Fruit fly (Drosophila melanogaster): ENCODE data around the gene aust.

aust gene

dm6 chr2L:9224364-9225019 lies 26.4 kb downstream of the aust start (continued):
- peak; percentile 2 for TF ChIP-seq CG2712 (tag; optimal IDR thresholded peaks at IDR 0.05)
- no peak for TF ChIP-seq CG9797 (GFP tag; optimal IDR thresholded peaks at IDR 0.05)
- no peak for TF ChIP-seq CG18764 (GFP tag; optimal IDR thresholded peaks at IDR 0.05)
- peak; percentile 70; the same call in 2 of the 3 replicates for TF ChIP-seq H15 (GFP tag; IDR thresholded peaks at IDR 0.05)
- no peak for TF ChIP-seq eve (GFP tag; optimal IDR thresholded peaks at IDR 0.05)
- peak; percentile 42 for TF ChIP-seq gem (tag; optimal IDR thresholded peaks at IDR 0.05)
- peak; percentile 71 for TF ChIP-seq Drgx (GFP tag; IDR thresholded peaks at IDR 0.05)
- TF ChIP-seq bigmax (GFP tag; optimal IDR thresholded peaks at IDR 0.05): no peak
- TF ChIP-seq CG17829 (tag; optimal IDR thresholded peaks at IDR 0.05): no peak
- TF ChIP-seq bbx (GFP tag; IDR thresholded peaks at IDR 0.05; ENCODE audit: partially characterized antibody): no peak
- peak; percentile 16 for TF ChIP-seq Abd-B (GFP tag; optimal IDR thresholded peaks at IDR 0.05)
- TF ChIP-seq aop (GFP tag; IDR thresholded peaks at IDR 0.05): peak; percentile 47; the same call in 1 of the 2 replicates
- peak; percentile 66 for TF ChIP-seq lab (GFP tag; optimal IDR thresholded peaks at IDR 0.05)
- TF ChIP-seq esg (GFP tag; conservative IDR thresholded peaks at IDR 0.05): peak; percentile 77
- no peak for TF ChIP-seq fd102C (GFP tag; optimal IDR thresholded peaks at IDR 0.05)
- peak; percentile 78 for TF ChIP-seq CG32532 (GFP tag; IDR thresholded peaks at IDR 0.05)
- no peak for TF ChIP-seq CG3163 (GFP tag; optimal IDR thresholded peaks at IDR 0.05)
- TF ChIP-seq CG15269 (tag; optimal IDR thresholded peaks at IDR 0.05): peak; percentile 20
- TF ChIP-seq CG4854 (GFP tag; optimal IDR thresholded peaks at IDR 0.05): no peak
- TF ChIP-seq CG2120 (GFP tag; optimal IDR thresholded peaks at IDR 0.05): peak; percentile 29
- TF ChIP-seq CG1602 (GFP tag; optimal IDR thresholded peaks at IDR 0.05): no peak
- TF ChIP-seq CG1832 (GFP tag; optimal IDR thresholded peaks at IDR 0.05): no peak
- no peak for TF ChIP-seq Usf (GFP tag; optimal IDR thresholded peaks at IDR 0.05)
- TF ChIP-seq Meics (GFP tag; optimal IDR thresholded peaks at IDR 0.05): peak; percentile 37
- peak; percentile 54; the same call in 1 of the 3 replicates for TF ChIP-seq CG7357 (GFP tag; IDR thresholded peaks at IDR 0.05)
- peak; percentile 33 for TF ChIP-seq pnt (GFP tag; optimal IDR thresholded peaks at IDR 0.05)
- TF ChIP-seq Chrac-16 (GFP tag; optimal IDR thresholded peaks at IDR 0.05): peak; percentile 9
- TF ChIP-seq Elba2 (GFP tag; optimal IDR thresholded peaks at IDR 0.05): no peak
- no peak for TF ChIP-seq hbn (GFP tag; IDR thresholded peaks at IDR 0.05; ENCODE audit: partially characterized antibody)
- no peak for TF ChIP-seq CHES-1-like (GFP tag; optimal IDR thresholded peaks at IDR 0.05)
- TF ChIP-seq CG17328 (GFP tag; IDR thresholded peaks at IDR 0.05): peak; percentile 69
- peak; percentile 17 for TF ChIP-seq chn (GFP tag; optimal IDR thresholded peaks at IDR 0.05)
- peak; percentile 76 for TF ChIP-seq CG14441 (GFP tag; IDR thresholded peaks at IDR 0.05)
- no peak for TF ChIP-seq eyg (GFP tag; optimal IDR thresholded peaks at IDR 0.05)
- TF ChIP-seq CG15514 (GFP tag; optimal IDR thresholded peaks at IDR 0.05): peak; percentile 4
- no peak for TF ChIP-seq sima (GFP tag; optimal IDR thresholded peaks at IDR 0.05)
- TF ChIP-seq Six4 (GFP tag; optimal IDR thresholded peaks at IDR 0.05): no peak
- peak; percentile 22 for TF ChIP-seq CG9609 (GFP tag; optimal IDR thresholded peaks at IDR 0.05)
- peak; percentile 20 for TF ChIP-seq caup (GFP tag; optimal IDR thresholded peaks at IDR 0.05; ENCODE audit: severe bottlenecking)
- TF ChIP-seq CG33557 (GFP tag; optimal IDR thresholded peaks at IDR 0.05): no peak
- TF ChIP-seq CG31365 (tag; optimal IDR thresholded peaks at IDR 0.05): no peak
- TF ChIP-seq CG13624 (GFP tag; optimal IDR thresholded peaks at IDR 0.05): peak; percentile 5
- no peak for TF ChIP-seq insv (GFP tag; optimal IDR thresholded peaks at IDR 0.05)
- TF ChIP-seq Aef1 (GFP tag; IDR thresholded peaks at IDR 0.05): peak; percentile 69
- TF ChIP-seq dimm (GFP tag; IDR thresholded peaks at IDR 0.05): 0 out of 2 replicates have a peak, but pooled peaks have one; percentile 32
- peak; percentile 71; the same call in 1 of the 3 replicates for TF ChIP-seq otp (GFP tag; IDR thresholded peaks at IDR 0.05)
- peak; percentile 48 for TF ChIP-seq CG11504 (tag; optimal IDR thresholded peaks at IDR 0.05)
- TF ChIP-seq sug (tag; optimal IDR thresholded peaks at IDR 0.05): no peak
- no peak for TF ChIP-seq Vsx1 (GFP tag; optimal IDR thresholded peaks at IDR 0.05)
- no peak for TF ChIP-seq mirr (GFP tag; optimal IDR thresholded peaks at IDR 0.05)

Data from whole organism, embryonic.